Fruit fly (Drosophila melanogaster): ENCODE results near the gene CG12111.
A peak's percentile ranks its signal among the peaks of the same experiment; 100 is the strongest.

Gene CG12111

dm6 chrX:8572939-8573594 is 2.3 kb upstream of the CG12111 start, which contains the start of gene spirit:
Gene spirit, minus strand, starts transcription at chrX:8573593.
- TF ChIP-seq gfzf (GFP tag; optimal IDR thresholded peaks at IDR 0.05) (no peak), Hmx (GFP tag; optimal IDR thresholded peaks at IDR 0.05) (no peak), pzg (GFP tag; optimal IDR thresholded peaks at IDR 0.05) (no peak), Pdp1 (GFP tag; optimal IDR thresholded peaks at IDR 0.05) (peak in 1 of 2 experiments; percentile 89), Bgb (GFP tag; IDR thresholded peaks at IDR 0.05; ENCODE audit: partially characterized antibody) (no peak)

dm6 chrX:8571936-8572335 is 1.2 kb upstream of the CG12111 start:
- TF ChIP-seq Hr78 (GFP tag; optimal IDR thresholded peaks at IDR 0.05) (peak in 1 of 2 experiments; percentile 32), CG12942 (GFP tag; optimal IDR thresholded peaks at IDR 0.05) (no peak), bbx (GFP tag; IDR thresholded peaks at IDR 0.05; ENCODE audit: partially characterized antibody) (no peak)

- TF ChIP-seq Pdp1 (GFP tag; optimal IDR thresholded peaks at IDR 0.05): peak in 1 of 2 experiments; percentile 93
- TF ChIP-seq nerfin-2 (GFP tag; IDR thresholded peaks at IDR 0.05; ENCODE audit: partially characterized antibody): no peak
Observed at dm6 chrX:8569639-8570038, 1.1 kb downstream of the CG12111 start.

dm6 chrX:8569038-8569437 is 1.7 kb downstream of the CG12111 start:
- TF ChIP-seq wdn (GFP tag; IDR thresholded peaks at IDR 0.05) (no peak), pnt (GFP tag; optimal IDR thresholded peaks at IDR 0.05) (no peak), CG34376 (GFP tag; optimal IDR thresholded peaks at IDR 0.05) (peak; percentile 53), Camta (GFP tag; optimal IDR thresholded peaks at IDR 0.05) (no peak), mam (GFP tag; optimal IDR thresholded peaks at IDR 0.05) (no peak), Deaf1 (tag; optimal IDR thresholded peaks at IDR 0.05) (peak; percentile 8), NFAT (GFP tag; IDR thresholded peaks at IDR 0.05) (0 out of 2 replicates have a peak, but pooled peaks have one; percentile 14), fd96Cb (tag; optimal IDR thresholded peaks at IDR 0.05) (no peak), CG12659 (GFP tag; optimal IDR thresholded peaks at IDR 0.05) (no peak), lbe (GFP tag; optimal IDR thresholded peaks at IDR 0.05) (no peak), CG16815 (GFP tag; optimal IDR thresholded peaks at IDR 0.05) (no peak), Rfx (GFP tag; IDR thresholded peaks at IDR 0.05) (peak; percentile 19; the same call in 1 of the 2 replicates), Atf-2 (GFP tag; optimal IDR thresholded peaks at IDR 0.05) (no peak), Trl (optimal IDR thresholded peaks at IDR 0.05) (peak in 1 of 2 experiments; percentile 12), Trl (GFP tag; optimal IDR thresholded peaks at IDR 0.05) (no peak), Hsf (GFP tag; optimal IDR thresholded peaks at IDR 0.05) (no peak), CG12391 (tag; optimal IDR thresholded peaks at IDR 0.05) (no peak), exex (tag; optimal IDR thresholded peaks at IDR 0.05) (peak; percentile 1), CG18599 (GFP tag; optimal IDR thresholded peaks at IDR 0.05) (no peak), CG4730 (GFP tag; IDR thresholded peaks at IDR 0.05) (no peak), Blimp-1 (GFP tag; optimal IDR thresholded peaks at IDR 0.05) (peak; percentile 11), pros (GFP tag; optimal IDR thresholded peaks at IDR 0.05) (peak; percentile 12), CG1832 (GFP tag; optimal IDR thresholded peaks at IDR 0.05) (peak; percentile 41), cg (GFP tag; optimal IDR thresholded peaks at IDR 0.05) (peak; percentile 62)

Measured in whole organism, embryonic.